Fruit fly (Drosophila melanogaster): ENCODE data around the gene CG14297.

The CG14297 gene

dm6 chr3R:18928346-18928917, 30.5 kb downstream of the CG14297 start, which contains the start of gene Mpc1 (continued):
- TF ChIP-seq lmd (GFP tag; IDR thresholded peaks at IDR 0.05) (no peak; the same call in 1 of the 2 replicates), CG16863 (GFP tag; optimal IDR thresholded peaks at IDR 0.05) (no peak), h (optimal IDR thresholded peaks at IDR 0.05) (no peak), her (GFP tag; optimal IDR thresholded peaks at IDR 0.05) (no peak), NC2α (GFP tag; optimal IDR thresholded peaks at IDR 0.05) (no peak), CG18011 (GFP tag; optimal IDR thresholded peaks at IDR 0.05) (no peak), klu (GFP tag; IDR thresholded peaks at IDR 0.05) (no peak), Sox102F (GFP tag; optimal IDR thresholded peaks at IDR 0.05) (no peak), ken (GFP tag; IDR thresholded peaks at IDR 0.05) (0 out of 3 replicates have a peak, but pooled peaks have one; percentile 35), CG12219 (GFP tag; optimal IDR thresholded peaks at IDR 0.05) (no peak), CG5953 (GFP tag; IDR thresholded peaks at IDR 0.05) (no peak), Ets97D (GFP tag; optimal IDR thresholded peaks at IDR 0.05) (no peak), gce (GFP tag; IDR thresholded peaks at IDR 0.05) (no peak), Dref (GFP tag; IDR thresholded peaks at IDR 0.05) (peak; percentile 89), CG14667 (GFP tag; IDR thresholded peaks at IDR 0.05) (no peak), Stat92E (GFP tag; optimal IDR thresholded peaks at IDR 0.05) (no peak), CG4820 (GFP tag; optimal IDR thresholded peaks at IDR 0.05) (no peak), pzg (GFP tag; optimal IDR thresholded peaks at IDR 0.05) (peak; percentile 55), CG30020 (tag; optimal IDR thresholded peaks at IDR 0.05) (peak; percentile 46), CG12299 (tag; optimal IDR thresholded peaks at IDR 0.05) (no peak), Dp (GFP tag; optimal IDR thresholded peaks at IDR 0.05) (peak; percentile 69), B-H1 (GFP tag; IDR thresholded peaks at IDR 0.05) (no peak), CG2889 (GFP tag; IDR thresholded peaks at IDR 0.05) (0 out of 3 replicates have a peak, but pooled peaks have one; percentile 26), aop (GFP tag; IDR thresholded peaks at IDR 0.05) (no peak), Pdp1 (GFP tag; optimal IDR thresholded peaks at IDR 0.05) (peak in 1 of 2 experiments; percentile 98), shn (GFP tag; optimal IDR thresholded peaks at IDR 0.05) (no peak), CG42726 (GFP tag; IDR thresholded peaks at IDR 0.05; ENCODE audit: partially characterized antibody) (peak; percentile 71), CG12236 (GFP tag; optimal IDR thresholded peaks at IDR 0.05) (no peak), Gsc (GFP tag; IDR thresholded peaks at IDR 0.05) (no peak), CG10543 (GFP tag; optimal IDR thresholded peaks at IDR 0.05) (peak; percentile 46), Ravus (GFP tag; IDR thresholded peaks at IDR 0.05) (no peak), wek (GFP tag; optimal IDR thresholded peaks at IDR 0.05) (peak; percentile 2), CG4282 (GFP tag; optimal IDR thresholded peaks at IDR 0.05) (no peak), CG10565 (GFP tag; optimal IDR thresholded peaks at IDR 0.05) (no peak), unc-4 (GFP tag; IDR thresholded peaks at IDR 0.05; ENCODE audit: partially characterized antibody) (peak; percentile 78), CG17829 (tag; optimal IDR thresholded peaks at IDR 0.05) (no peak), MTF-1 (GFP tag; optimal IDR thresholded peaks at IDR 0.05; ENCODE audit: borderline replicate concordance) (no peak), Xrp1 (GFP tag; IDR thresholded peaks at IDR 0.05) (peak; percentile 61), sima (GFP tag; optimal IDR thresholded peaks at IDR 0.05) (no peak), Rx (GFP tag; IDR thresholded peaks at IDR 0.05) (no peak), CG31365 (tag; optimal IDR thresholded peaks at IDR 0.05) (no peak), zen (tag; optimal IDR thresholded peaks at IDR 0.05) (no peak), Lhr (GFP tag; optimal IDR thresholded peaks at IDR 0.05) (no peak), Doc3 (GFP tag; IDR thresholded peaks at IDR 0.05; ENCODE audit: partially characterized antibody) (peak; percentile 70), Med (GFP tag) (peak; percentile 68), jumu (GFP tag; optimal IDR thresholded peaks at IDR 0.05) (no peak), CG2202 (tag; optimal IDR thresholded peaks at IDR 0.05) (no peak), ftz-f1 (GFP tag; optimal IDR thresholded peaks at IDR 0.05) (peak; percentile 92), CG7839 (tag; optimal IDR thresholded peaks at IDR 0.05) (no peak), CG2120 (GFP tag; optimal IDR thresholded peaks at IDR 0.05) (peak; percentile 30), Six4 (GFP tag; optimal IDR thresholded peaks at IDR 0.05) (no peak)

Measured in whole organism, embryonic.